Fruit fly (Drosophila melanogaster) whole organism, embryonic: ENCODE data around the gene CG13075.
A peak's percentile ranks its signal among the peaks of the same experiment; 100 is the strongest.

Experiments
- Adf1 ChIP-seq: fragments of 200-800 bp; sonication (Bioruptor generic); IDR thresholded peaks from 2 replicates; pipeline ENCODE4 v1.3.6; 2022; ENCODE audit warnings: missing biosample characterization, missing genetic modification characterization
- Blimp-1 ChIP-seq: fragments of 200-800 bp; sonication (Bioruptor generic); optimal IDR thresholded peaks from 3 replicates; lab custom pipeline; 2018; ENCODE audit warnings: missing biosample characterization, missing genetic modification characterization, mild to moderate bottlenecking, moderate library complexity, missing genetic modification reagents
- CG10209 ChIP-seq: fragments of 200-800 bp; sonication (Bioruptor generic); optimal IDR thresholded peaks from 3 replicates; lab custom pipeline; 2017; ENCODE audit warnings: missing biosample characterization, mild to moderate bottlenecking, missing genetic modification characterization, missing genetic modification reagents
- CG10274 ChIP-seq: fragments of 200-800 bp; sonication (Bioruptor generic); optimal IDR thresholded peaks from 3 replicates; lab custom pipeline; 2017; ENCODE audit warnings: missing biosample characterization, mild to moderate bottlenecking, missing genetic modification characterization
- CG11695 ChIP-seq: fragments of 200-800 bp; sonication (Bioruptor generic); IDR thresholded peaks from 3 replicates; pipeline ENCODE4 v1.3.6; 2022; ENCODE audit warnings: missing biosample characterization, missing genetic modification characterization
- CG12942 ChIP-seq: fragments of 200-800 bp; sonication (Bioruptor generic); optimal IDR thresholded peaks from 3 replicates; lab custom pipeline; 2016; ENCODE audit warnings: missing biosample characterization, missing genetic modification characterization
- CG14667 ChIP-seq: fragments of 200-800 bp; sonication (Bioruptor generic); IDR thresholded peaks from 2 replicates; pipeline ENCODE4 v1.3.6; 2022; ENCODE audit warnings: missing biosample characterization, missing genetic modification characterization
- CG1529 ChIP-seq: fragments of 200-800 bp; sonication (Bioruptor generic); optimal IDR thresholded peaks from 3 replicates; lab custom pipeline; 2018; ENCODE audit warnings: missing biosample characterization, missing genetic modification characterization
- CG17328 ChIP-seq: fragments of 200-800 bp; sonication (Bioruptor generic); IDR thresholded peaks from 2 replicates; pipeline ENCODE4 v1.3.6; 2022; ENCODE audit warnings: missing biosample characterization, missing genetic modification characterization
- CG18619 ChIP-seq: fragments of 200-800 bp; sonication (Bioruptor generic); optimal IDR thresholded peaks from 3 replicates; lab custom pipeline; 2017; ENCODE audit warnings: missing biosample characterization, mild to moderate bottlenecking, missing genetic modification characterization
- CG30431 ChIP-seq: fragments of 200-800 bp; sonication (Bioruptor generic); optimal IDR thresholded peaks from 2 replicates; lab custom pipeline; 2017; ENCODE audit warnings: missing biosample characterization, missing genetic modification characterization
- CG3281 ChIP-seq: fragments of 200-800 bp; sonication (Bioruptor generic); optimal IDR thresholded peaks from 3 replicates; lab custom pipeline; 2017; ENCODE audit warnings: missing biosample characterization, mild to moderate bottlenecking, missing genetic modification characterization
- CG4617 ChIP-seq: fragments of 200-800 bp; sonication (Bioruptor generic); optimal IDR thresholded peaks from 3 replicates; lab custom pipeline; 2016; ENCODE audit warnings: missing biosample characterization, missing genetic modification characterization, borderline replicate concordance
- CG6272 ChIP-seq: fragments of 200-800 bp; sonication (Bioruptor generic); IDR thresholded peaks from 2 replicates; pipeline ENCODE4 v1.3.6; 2022; ENCODE audit warnings: missing biosample characterization, missing genetic modification characterization
- CG6765 ChIP-seq: fragments of 200-800 bp; sonication (Bioruptor generic); optimal IDR thresholded peaks from 3 replicates; lab custom pipeline; 2017; ENCODE audit warnings: missing biosample characterization, mild to moderate bottlenecking, missing genetic modification characterization
- CG7963 ChIP-seq: fragments of 200-800 bp; sonication (Bioruptor generic); IDR thresholded peaks from 3 replicates; pipeline ENCODE4 v1.3.6; 2022; ENCODE audit warnings: missing biosample characterization, missing genetic modification characterization; ENCODE audit not compliant: partially characterized antibody
- CG8765 ChIP-seq: fragments of 200-800 bp; sonication (Bioruptor generic); IDR thresholded peaks from 2 replicates; pipeline ENCODE4 v1.3.6; 2022; ENCODE audit warnings: missing biosample characterization, missing genetic modification characterization
- CG9215 ChIP-seq: fragments of 200-800 bp; sonication (Bioruptor generic); IDR thresholded peaks from 2 replicates; pipeline ENCODE4 v1.3.6; 2022; ENCODE audit warnings: missing biosample characterization, missing genetic modification characterization
- CG9932 ChIP-seq: fragments of 200-800 bp; sonication (Bioruptor generic); IDR thresholded peaks from 2 replicates; pipeline ENCODE4 v1.3.6; 2022; ENCODE audit warnings: missing biosample characterization, missing genetic modification characterization
- CkIIα-i1 ChIP-seq: fragments of 200-800 bp; sonication (Bioruptor generic); IDR thresholded peaks from 2 replicates; pipeline ENCODE4 v1.3.6; 2022; ENCODE audit warnings: missing biosample characterization, missing genetic modification characterization
- Dp ChIP-seq: fragments of 200-800 bp; sonication (Bioruptor generic); optimal IDR thresholded peaks from 2 replicates; lab custom pipeline; 2018; ENCODE audit warnings: missing biosample characterization, mild to moderate bottlenecking, missing genetic modification characterization, moderate library complexity
- Drgx ChIP-seq: fragments of 200-800 bp; sonication (Bioruptor generic); IDR thresholded peaks from 2 replicates; pipeline ENCODE4 v1.3.6; 2022; ENCODE audit warnings: missing biosample characterization, missing genetic modification characterization
- Elba2 ChIP-seq: fragments of 200-800 bp; sonication (Bioruptor generic); optimal IDR thresholded peaks from 3 replicates; lab custom pipeline; 2016; ENCODE audit warnings: missing biosample characterization, missing genetic modification characterization
- HmgD ChIP-seq: fragments of 200-800 bp; sonication (Bioruptor generic); optimal IDR thresholded peaks from 3 replicates; lab custom pipeline; 2016; ENCODE audit warnings: missing biosample characterization, missing genetic modification characterization
- HmgZ ChIP-seq: fragments of 200-800 bp; sonication (Bioruptor generic); optimal IDR thresholded peaks from 2 replicates; lab custom pipeline; 2018; ENCODE audit warnings: missing biosample characterization, mild to moderate bottlenecking, missing genetic modification characterization
- MTF-1 ChIP-seq: fragments of 200-800 bp; sonication (Bioruptor generic); optimal IDR thresholded peaks from 2 replicates; lab custom pipeline; 2018; ENCODE audit warnings: missing biosample characterization, mild to moderate bottlenecking, missing genetic modification characterization, borderline replicate concordance
- Opbp ChIP-seq: fragments of 200-800 bp; sonication (Bioruptor generic); IDR thresholded peaks from 3 replicates; pipeline ENCODE4 v1.3.6; 2022; ENCODE audit warnings: missing biosample characterization, missing genetic modification characterization; ENCODE audit not compliant: partially characterized antibody
- Pdp1 ChIP-seq, 2 experiments: fragments of 200-800 bp; sonication (Bioruptor generic); optimal IDR thresholded peaks; 3 replicates each; lab custom pipeline; 2016; ENCODE audit warnings: missing biosample characterization in 2 of 2, missing genetic modification characterization in 2 of 2, mild to moderate bottlenecking in 1 of 2, moderate library complexity in 1 of 2
- Trl ChIP-seq, 3 experiments: fragments of >200 bp in 2 of 3; fragments of 200-800 bp in 1 of 3; sonication (Bioruptor generic) in 1 of 3; optimal IDR thresholded peaks; 2 replicates in 1 of 3; 3 replicates in 2 of 3; lab custom pipeline; 2016 to 2017; ENCODE audit warnings: missing biosample characterization in 1 of 3, missing genetic modification characterization in 1 of 3
- ap ChIP-seq: fragments of 200-800 bp; sonication (Bioruptor generic); IDR thresholded peaks from 2 replicates; pipeline ENCODE4 v1.3.6; 2022; ENCODE audit warnings: missing biosample characterization, missing genetic modification characterization
- az2 ChIP-seq: fragments of 200-800 bp; sonication (Bioruptor generic); optimal IDR thresholded peaks from 3 replicates; lab custom pipeline; 2016; ENCODE audit warnings: missing biosample characterization, missing genetic modification characterization
- cato ChIP-seq: fragments of 200-800 bp; sonication (Bioruptor generic); optimal IDR thresholded peaks from 2 replicates; lab custom pipeline; 2016; ENCODE audit warnings: missing biosample characterization, missing genetic modification characterization, borderline replicate concordance
- chinmo ChIP-seq: fragments of 200-800 bp; sonication (Bioruptor generic); IDR thresholded peaks from 4 replicates; pipeline ENCODE4 v1.3.6; 2022; ENCODE audit warnings: missing biosample characterization, missing genetic modification characterization; ENCODE audit not compliant: partially characterized antibody
- ci ChIP-seq: fragments of 200-800 bp; sonication (Bioruptor generic); IDR thresholded peaks from 3 replicates; pipeline ENCODE4 v1.3.6; 2022; ENCODE audit warnings: missing biosample characterization, missing genetic modification characterization
- dm ChIP-seq: fragments of 200-800 bp; sonication (Bioruptor generic); optimal IDR thresholded peaks from 3 replicates; lab custom pipeline; 2016; ENCODE audit warnings: missing biosample characterization, missing genetic modification characterization
- en ChIP-seq: fragments of 200-800 bp; sonication (Bioruptor generic); optimal IDR thresholded peaks from 2 replicates; lab custom pipeline; 2016; ENCODE audit warnings: missing biosample characterization, missing genetic modification characterization
- hb ChIP-seq: fragments of 200-800 bp; sonication (Bioruptor generic); IDR thresholded peaks from 3 replicates; pipeline ENCODE4 v1.3.6; 2022; ENCODE audit warnings: missing biosample characterization, missing genetic modification characterization; ENCODE audit not compliant: partially characterized antibody
- jing ChIP-seq: fragments of 200-800 bp; sonication (Bioruptor generic); optimal IDR thresholded peaks from 2 replicates; lab custom pipeline; 2018; ENCODE audit warnings: missing biosample characterization, mild to moderate bottlenecking, missing genetic modification characterization
- kah ChIP-seq: fragments of 200-800 bp; sonication (Bioruptor generic); optimal IDR thresholded peaks from 2 replicates; lab custom pipeline; 2018; ENCODE audit warnings: missing biosample characterization, mild to moderate bottlenecking, missing genetic modification characterization
- lbe ChIP-seq: fragments of 200-800 bp; sonication (Bioruptor generic); optimal IDR thresholded peaks from 2 replicates; lab custom pipeline; 2016; ENCODE audit warnings: missing biosample characterization, mild to moderate bottlenecking, missing genetic modification characterization
- nerfin-2 ChIP-seq: fragments of 200-800 bp; sonication (Bioruptor generic); IDR thresholded peaks from 2 replicates; pipeline ENCODE4 v1.3.6; 2022; ENCODE audit warnings: missing biosample characterization, missing genetic modification characterization; ENCODE audit not compliant: partially characterized antibody
- pnt ChIP-seq: fragments of 200-800 bp; sonication (Bioruptor generic); optimal IDR thresholded peaks from 3 replicates; lab custom pipeline; 2016; ENCODE audit warnings: missing biosample characterization, missing genetic modification characterization
- rib ChIP-seq: fragments of 200-800 bp; sonication (Bioruptor generic); IDR thresholded peaks from 2 replicates; pipeline ENCODE4 v1.3.6; 2022; ENCODE audit warnings: missing biosample characterization, missing genetic modification characterization
- run ChIP-seq: fragments of 200-800 bp; sonication (Bioruptor generic); optimal IDR thresholded peaks from 3 replicates; lab custom pipeline; 2018; ENCODE audit warnings: missing biosample characterization, mild to moderate bottlenecking, missing genetic modification characterization
- sc ChIP-seq, 3 experiments: fragments of >200 bp in 2 of 3; fragments of 200-800 bp in 1 of 3; sonication (Bioruptor generic) in 1 of 3; optimal IDR thresholded peaks; 2 replicates in 2 of 3; 3 replicates in 1 of 3; lab custom pipeline; 2017; ENCODE audit warnings: mild to moderate bottlenecking in 1 of 3, missing biosample characterization in 1 of 3, missing genetic modification characterization in 1 of 3, missing genetic modification reagents in 1 of 3
- sens ChIP-seq: fragments of 200-800 bp; sonication (Bioruptor generic); peaks from one replicate; lab custom pipeline; 2016; ENCODE audit warnings: missing biosample characterization, missing genetic modification characterization
- shn ChIP-seq: fragments of 200-800 bp; sonication (Bioruptor generic); optimal IDR thresholded peaks from 3 replicates; lab custom pipeline; 2016; ENCODE audit warnings: missing biosample characterization, missing genetic modification characterization
- tx ChIP-seq: fragments of 200-800 bp; sonication (Bioruptor generic); optimal IDR thresholded peaks from 2 replicates; lab custom pipeline; 2016; ENCODE audit warnings: missing biosample characterization, missing genetic modification characterization
- unc-4 ChIP-seq: fragments of 200-800 bp; sonication (Bioruptor generic); IDR thresholded peaks from 2 replicates; pipeline ENCODE4 v1.3.6; 2022; ENCODE audit warnings: missing biosample characterization, missing genetic modification characterization; ENCODE audit not compliant: partially characterized antibody
- zen ChIP-seq: fragments of 200-800 bp; sonication (Bioruptor generic); optimal IDR thresholded peaks from 3 replicates; lab custom pipeline; 2018; ENCODE audit warnings: missing biosample characterization, mild to moderate bottlenecking, missing genetic modification characterization, moderate library complexity

Gene CG13075

dm6 chr3L:16051719-16052122, 32.1 kb upstream of the CG13075 start, which contains the start of gene Mbs (continued):
- TF ChIP-seq jing (GFP tag; lab: Kevin White, UChicago) (no peak), az2 (GFP tag; lab: Kevin White, UChicago) (no peak), CG30431 (GFP tag; lab: Kevin White, UChicago) (no peak), Elba2 (GFP tag; lab: Kevin White, UChicago) (no peak), tx (no peak), sc (optimal IDR thresholded peaks at IDR 0.05; lab: Kevin White, UChicago) (no peak), sc (GFP tag; optimal IDR thresholded peaks at IDR 0.05; lab: Kevin White, UChicago) (no peak), run (tag; lab: Kevin White, UChicago) (peak; percentile 6), Blimp-1 (GFP tag; lab: Kevin White, UChicago) (no peak), MTF-1 (no peak), Drgx (GFP tag; lab: Robert Waterston, UW) (no peak), CG10209 (no peak), Pdp1 (GFP tag; optimal IDR thresholded peaks at IDR 0.05; lab: Kevin White, UChicago) (no peak), CG1529 (GFP tag; lab: Kevin White, UChicago) (no peak), CG10274 (no peak), Opbp (GFP tag; lab: Robert Waterston, UW) (peak; percentile 54; the same call in 2 of the 3 replicates), shn (GFP tag; lab: Kevin White, UChicago) (no peak), CG4617 (no peak), unc-4 (GFP tag; lab: Robert Waterston, UW) (peak; percentile 64), sens (GFP tag; lab: Kevin White, UChicago) (peak; percentile 80), CG6765 (GFP tag; lab: Kevin White, UChicago) (peak; percentile 55), rib (no peak), CkIIα-i1 (GFP tag; lab: Robert Waterston, UW) (no peak), CG14667 (GFP tag; lab: Robert Waterston, UW) (no peak), CG3281 (GFP tag; lab: Kevin White, UChicago) (no peak), CG18619 (GFP tag; lab: Kevin White, UChicago) (peak; percentile 23), HmgD (no peak), CG8765 (GFP tag; lab: Robert Waterston, UW) (no peak), CG9215 (GFP tag; lab: Robert Waterston, UW) (peak; percentile 66), dm (no peak), Dp (GFP tag; lab: Kevin White, UChicago) (no peak), CG11695 (GFP tag; lab: Robert Waterston, UW) (no peak), CG12942 (GFP tag; lab: Kevin White, UChicago) (no peak), kah (GFP tag; lab: Kevin White, UChicago) (no peak), en (GFP tag; lab: Kevin White, UChicago) (no peak), ap (GFP tag; lab: Robert Waterston, UW) (no peak), Adf1 (no peak), CG7963 (GFP tag; lab: Robert Waterston, UW) (peak; percentile 22; the same call in 1 of the 3 replicates), CG17328 (GFP tag; lab: Robert Waterston, UW) (no peak), chinmo (GFP tag; lab: Robert Waterston, UW) (no peak; the same call in 3 of the 4 replicates), hb (GFP tag; lab: Robert Waterston, UW) (peak; percentile 51; the same call in 2 of the 3 replicates), CG6272 (GFP tag; lab: Robert Waterston, UW) (no peak), HmgZ (tag; lab: Kevin White, UChicago) (peak; percentile 33), nerfin-2 (0 out of 2 replicates have a peak, but pooled peaks have one; percentile 7), cato (GFP tag; lab: Kevin White, UChicago) (no peak), CG9932 (GFP tag; lab: Robert Waterston, UW) (peak; percentile 7; the same call in 1 of the 2 replicates), pnt (no peak), Trl (optimal IDR thresholded peaks at IDR 0.05; lab: Kevin White, UChicago) (no peak), Trl (GFP tag; optimal IDR thresholded peaks at IDR 0.05; lab: Kevin White, UChicago) (no peak), lbe (GFP tag; lab: Kevin White, UChicago) (no peak), ci (GFP tag; lab: Robert Waterston, UW) (peak; percentile 62; the same call in 2 of the 3 replicates), zen (tag; lab: Kevin White, UChicago) (no peak)
